Worm (Caenorhabditis elegans) whole organism, L3 larva: Measurements from ENCODE around the gene T21E8.5.

Experiments used
- R02D3.7 ChIP-seq: fragments of 150-350 bp; optimal IDR thresholded peaks from 2 replicates; lab custom pipeline; 2014; ENCODE audit warnings: missing biosample characterization, missing genetic modification characterization
- elt-2 ChIP-seq: sonication (generic microtip); optimal IDR thresholded peaks from 2 replicates; lab custom pipeline; 2016; ENCODE audit warnings: missing genetic modification reagents, mild to moderate bottlenecking, missing genetic modification characterization, missing compliant biosample characterization
- nhr-11 ChIP-seq: fragments of 150-350 bp; optimal IDR thresholded peaks from 2 replicates; lab custom pipeline; 2014; ENCODE audit warnings: missing biosample characterization, missing genetic modification characterization
- nhr-23 ChIP-seq: fragments of 150-350 bp; optimal IDR thresholded peaks from 2 replicates; lab custom pipeline; 2014; ENCODE audit warnings: missing biosample characterization, missing genetic modification reagents, missing genetic modification characterization
- pha-4 ChIP-seq: fragments of 150-350 bp; optimal IDR thresholded peaks from 2 replicates; lab custom pipeline; 2014; ENCODE audit warnings: missing biosample characterization, missing genetic modification reagents, missing genetic modification characterization
- pqm-1 ChIP-seq: fragments of 150-350 bp; optimal IDR thresholded peaks from 2 replicates; lab custom pipeline; 2017; ENCODE audit warnings: missing biosample characterization, missing genetic modification characterization, inconsistent platforms
- skn-1 ChIP-seq: fragments of 150-350 bp; optimal IDR thresholded peaks from 2 replicates; lab custom pipeline; 2014; ENCODE audit warnings: missing biosample characterization, missing genetic modification characterization
- tbx-2 ChIP-seq: sonication (generic microtip); optimal IDR thresholded peaks from 2 replicates; lab custom pipeline; 2016; ENCODE audit warnings: mild to moderate bottlenecking, missing genetic modification characterization, missing compliant biosample characterization
- unc-39 ChIP-seq: sonication (generic microtip); optimal IDR thresholded peaks from 4 replicates; lab custom pipeline; 2017; ENCODE audit warnings: missing biosample characterization, missing genetic modification characterization

ce11 chrX:10862582-10862981 lies 23.4 kb upstream of the T21E8.5 start:
- TF ChIP-seq pqm-1 (no peak), tbx-2 (tag; lab: Kevin White, UChicago) (no peak), nhr-11 (tag; lab: Kevin White, UChicago) (no peak), pha-4 (no peak), elt-2 (tag; lab: Kevin White, UChicago) (no peak), skn-1 (tag; lab: Kevin White, UChicago) (no peak), R02D3.7 (no peak), unc-39 (no peak), nhr-23 (tag; lab: Kevin White, UChicago) (no peak)
